Worm (Caenorhabditis elegans): ENCODE data around the gene M01H9.10.

M01H9.10 gene

DNA sequence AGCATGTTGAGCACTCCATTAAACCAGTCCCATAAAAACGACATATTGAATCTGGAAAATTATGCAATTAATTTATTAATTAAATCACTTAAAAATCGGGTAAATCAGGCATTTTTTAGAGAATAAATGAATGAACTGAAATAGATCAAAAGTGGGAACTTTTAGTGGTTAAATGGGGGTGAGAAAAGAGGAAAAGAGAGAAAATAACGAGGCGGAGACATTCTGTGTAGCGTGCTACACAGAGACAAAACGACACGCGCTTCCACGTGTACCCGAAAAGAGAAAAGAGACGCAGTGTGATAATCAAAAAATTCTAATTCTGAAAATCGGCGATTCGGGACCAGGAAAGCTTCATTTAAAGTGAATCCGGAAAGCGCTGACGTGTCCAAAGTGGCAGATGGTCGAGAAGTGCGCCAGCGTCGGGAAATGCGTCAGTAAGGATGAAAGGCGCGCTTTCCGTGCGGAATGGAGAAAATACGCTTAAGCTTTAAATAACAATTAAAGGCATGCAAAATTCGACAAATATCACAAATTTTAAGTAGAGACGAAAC, 33.4 kb upstream of the M01H9.10 start, which contains the start of gene sar-1 (continued):
- no peak for TF ChIP-seq Y75B8A.6 (GFP tag; IDR thresholded peaks at IDR 0.05)
- no peak for TF ChIP-seq Y5F2A.4 (GFP tag; optimal IDR thresholded peaks at IDR 0.05)
- peak; percentile 78 for TF ChIP-seq hmg-1.1 (GFP tag; IDR thresholded peaks at IDR 0.05)
- peak; percentile 68; the same call in 1 of the 2 replicates for TF ChIP-seq zfp-3 (GFP tag; conservative IDR thresholded peaks at IDR 0.05)
- peak; percentile 82 for TF ChIP-seq rbr-2 (tag; optimal IDR thresholded peaks at IDR 0.05)
- TF ChIP-seq fos-1 (tag; optimal IDR thresholded peaks at IDR 0.05), result no peak
- peak; percentile 67 for TF ChIP-seq F37D6.2 (tag; optimal IDR thresholded peaks at IDR 0.05)
- peak; percentile 64 for TF ChIP-seq spr-3 (GFP tag; optimal IDR thresholded peaks at IDR 0.05)
- TF ChIP-seq lin-29 (GFP tag; IDR thresholded peaks at IDR 0.05), result no peak
- peak; percentile 83 for TF ChIP-seq lin-38 (GFP tag; IDR thresholded peaks at IDR 0.05)
- peak; percentile 69 for TF ChIP-seq hlh-30 (tag; optimal IDR thresholded peaks at IDR 0.05; ENCODE audit: insufficient read depth)
- TF ChIP-seq tra-1 (GFP tag; IDR thresholded peaks at IDR 0.05), result 0 out of 2 replicates have a peak, but pooled peaks have one; percentile 63
- TF ChIP-seq mxl-2 (GFP tag; conservative IDR thresholded peaks at IDR 0.05), result no peak
- no peak for TF ChIP-seq daf-8 (GFP tag; IDR thresholded peaks at IDR 0.05)
- TF ChIP-seq php-3 (GFP tag; IDR thresholded peaks at IDR 0.05), result 0 out of 2 replicates have a peak, but pooled peaks have one; percentile 12
- TF ChIP-seq lsy-2 (tag; optimal IDR thresholded peaks at IDR 0.05), result peak; percentile 61 to 91
- TF ChIP-seq lim-7 (GFP tag; IDR thresholded peaks at IDR 0.05), result no peak
- TF ChIP-seq lin-13 (GFP tag; optimal IDR thresholded peaks at IDR 0.05), result peak; percentile 83
- no peak for TF ChIP-seq ama-1 (optimal IDR thresholded peaks at IDR 0.05)
- TF ChIP-seq F10B5.3 (tag; optimal IDR thresholded peaks at IDR 0.05), result peak; percentile 67
- no peak for TF ChIP-seq daf-19 (GFP tag; conservative IDR thresholded peaks at IDR 0.05)
- TF ChIP-seq nhr-77 (tag; optimal IDR thresholded peaks at IDR 0.05), result peak; percentile 75
- peak; percentile 85 for TF ChIP-seq nhr-102 (tag; optimal IDR thresholded peaks at IDR 0.05)
- no peak for TF ChIP-seq madf-5 (GFP tag; IDR thresholded peaks at IDR 0.05)
- no peak for TF ChIP-seq ces-1 (GFP tag; optimal IDR thresholded peaks at IDR 0.05)
- TF ChIP-seq nhr-41 (GFP tag; IDR thresholded peaks at IDR 0.05), result no peak
- no peak for TF ChIP-seq Y105C5A.15 (GFP tag; IDR thresholded peaks at IDR 0.05)
- peak; percentile 98 for TF ChIP-seq aha-1 (tag)
- no peak for TF ChIP-seq tag-97 (GFP tag; IDR thresholded peaks at IDR 0.05)
- TF ChIP-seq nhr-6 (tag; optimal IDR thresholded peaks at IDR 0.05), result peak; percentile 38
- peak in 1 of 2 experiments; percentile 58 for TF ChIP-seq hif-1 (tag; optimal IDR thresholded peaks at IDR 0.05)
- peak; percentile 83 for TF ChIP-seq mep-1 (tag; optimal IDR thresholded peaks at IDR 0.05)
- no peak for TF ChIP-seq unc-39 (tag; optimal IDR thresholded peaks at IDR 0.05)
- TF ChIP-seq lin-15B (tag; optimal IDR thresholded peaks at IDR 0.05), result no peak
- TF ChIP-seq hlh-11 (tag; optimal IDR thresholded peaks at IDR 0.05), result peak; percentile 85
- TF ChIP-seq lin-39 (tag; optimal IDR thresholded peaks at IDR 0.05), result no peak
- TF ChIP-seq T26A8.4 (GFP tag; IDR thresholded peaks at IDR 0.05), result peak; percentile 85
- TF ChIP-seq mdl-1 (tag; optimal IDR thresholded peaks at IDR 0.05), result peak; percentile 60 to 83
- TF ChIP-seq mxl-3 (GFP tag; optimal IDR thresholded peaks at IDR 0.05), result peak; percentile 90
- TF ChIP-seq ztf-7 (tag; optimal IDR thresholded peaks at IDR 0.05), result peak; percentile 66
- TF ChIP-seq dmd-9 (GFP tag; IDR thresholded peaks at IDR 0.05), result no peak
- 0 out of 2 replicates have a peak, but pooled peaks have one; percentile 43 for TF ChIP-seq pha-4 (GFP tag; IDR thresholded peaks at IDR 0.05)
- no peak for TF ChIP-seq pha-4 (tag; optimal IDR thresholded peaks at IDR 0.05)
- TF ChIP-seq ctbp-1 (GFP tag; IDR thresholded peaks at IDR 0.05), result peak; percentile 45; the same call in 1 of the 2 replicates
- TF ChIP-seq zip-11 (GFP tag; IDR thresholded peaks at IDR 0.05), result no peak
- no peak for TF ChIP-seq attf-4 (tag; optimal IDR thresholded peaks at IDR 0.05)
- TF ChIP-seq ztf-11 (tag; optimal IDR thresholded peaks at IDR 0.05), result no peak
- TF ChIP-seq nhr-28 (tag; optimal IDR thresholded peaks at IDR 0.05), result peak; percentile 86
- peak; percentile 77 for TF ChIP-seq dpl-1 (GFP tag; optimal IDR thresholded peaks at IDR 0.05)
- TF ChIP-seq cey-2 (tag; optimal IDR thresholded peaks at IDR 0.05; ENCODE audit: borderline replicate concordance, insufficient read depth), result no peak
- TF ChIP-seq ZK546.5 (tag; optimal IDR thresholded peaks at IDR 0.05), result peak in 1 of 2 experiments; percentile 5

Measured in whole organism, L4 larva.